Worm (Caenorhabditis elegans) whole organism, L4 larva: Measurements from ENCODE around the gene F54F2.9.

Experiments
- F44E2.7 ChIP-seq: fragments of 200-800 bp; sonication (Bioruptor generic); IDR thresholded peaks from 2 replicates; pipeline ENCODE4 v2.1.2; 2022; ENCODE audit warnings: missing genetic modification characterization, missing compliant biosample characterization
- F49E8.2 ChIP-seq: sonication (generic microtip); optimal IDR thresholded peaks from 2 replicates; lab custom pipeline; 2016; ENCODE audit warnings: missing compliant biosample characterization, mild to moderate bottlenecking, missing genetic modification characterization, borderline replicate concordance
- T26A8.4 ChIP-seq: fragments of 200-800 bp; sonication (Bioruptor generic); IDR thresholded peaks from 2 replicates; pipeline ENCODE4 v1.3.6; 2022; ENCODE audit warnings: missing genetic modification characterization, missing compliant biosample characterization
- Y105C5A.15 ChIP-seq: fragments of 200-800 bp; sonication (Bioruptor generic); IDR thresholded peaks from 2 replicates; pipeline ENCODE4 v1.3.6; 2022; ENCODE audit warnings: missing genetic modification characterization, missing compliant biosample characterization
- Y48G9A.11 ChIP-seq: fragments of 200-800 bp; sonication (Bioruptor generic); IDR thresholded peaks from 2 replicates; pipeline ENCODE4 v1.3.6; 2022; ENCODE audit warnings: missing genetic modification reagents, missing genetic modification characterization, missing compliant biosample characterization
- ZK337.2 ChIP-seq: fragments of 200-800 bp; sonication (Bioruptor generic); IDR thresholded peaks from 2 replicates; pipeline ENCODE4 v1.3.6; 2022; ENCODE audit warnings: missing genetic modification reagents, missing genetic modification characterization, missing compliant biosample characterization
- aha-1 ChIP-seq: fragments of 150-350 bp; peaks from one replicate; lab custom pipeline; 2014; ENCODE audit warnings: missing biosample characterization, missing genetic modification characterization
- arid-1 ChIP-seq: fragments of 200-800 bp; sonication (Bioruptor generic); conservative IDR thresholded peaks from 2 replicates; pipeline ENCODE4 v1.3.6; 2022; ENCODE audit warnings: missing genetic modification reagents, missing genetic modification characterization, missing compliant biosample characterization
- attf-4 ChIP-seq: sonication (generic microtip); optimal IDR thresholded peaks from 3 replicates; lab custom pipeline; 2017; ENCODE audit warnings: missing biosample characterization, missing genetic modification characterization
- ceh-20 ChIP-seq: fragments of 200-800 bp; sonication (Bioruptor generic); IDR thresholded peaks from 2 replicates; pipeline ENCODE4 v1.3.6; 2022; ENCODE audit warnings: missing genetic modification reagents, missing genetic modification characterization, missing compliant biosample characterization
- ceh-28 ChIP-seq: fragments of 150-350 bp; optimal IDR thresholded peaks from 2 replicates; lab custom pipeline; 2014; ENCODE audit warnings: missing biosample characterization, missing genetic modification reagents, missing genetic modification characterization
- ceh-32 ChIP-seq: sonication (generic microtip); optimal IDR thresholded peaks from 2 replicates; lab custom pipeline; 2016; ENCODE audit warnings: mild to moderate bottlenecking, missing genetic modification characterization, missing compliant biosample characterization; ENCODE audit not compliant: poor library complexity
- ceh-44 ChIP-seq: fragments of 200-800 bp; sonication (Bioruptor generic); IDR thresholded peaks from 2 replicates; pipeline ENCODE4 v1.3.6; 2022; ENCODE audit warnings: missing genetic modification reagents, missing genetic modification characterization, missing compliant biosample characterization
- ceh-62 ChIP-seq: sonication (generic microtip); optimal IDR thresholded peaks from 2 replicates; lab custom pipeline; 2017; ENCODE audit warnings: missing biosample characterization, missing genetic modification characterization
- ceh-82 ChIP-seq: sonication (generic microtip); optimal IDR thresholded peaks from 2 replicates; lab custom pipeline; 2017; ENCODE audit warnings: missing biosample characterization, missing genetic modification characterization
- ctbp-1 ChIP-seq: fragments of 200-800 bp; sonication (Bioruptor generic); IDR thresholded peaks from 2 replicates; pipeline ENCODE4 v1.3.6; 2022; ENCODE audit warnings: missing genetic modification reagents, missing genetic modification characterization, missing compliant biosample characterization
- daf-19 ChIP-seq: fragments of 200-800 bp; sonication (Bioruptor generic); conservative IDR thresholded peaks from 2 replicates; pipeline ENCODE4 v1.3.6; 2022; ENCODE audit warnings: missing genetic modification characterization, missing compliant biosample characterization
- dmd-8 ChIP-seq: fragments of 200-800 bp; sonication (Bioruptor generic); IDR thresholded peaks from 2 replicates; pipeline ENCODE4 v1.3.6; 2022; ENCODE audit warnings: missing genetic modification characterization, missing compliant biosample characterization
- dpl-1 ChIP-seq: fragments of 150-350 bp; optimal IDR thresholded peaks from 2 replicates; lab custom pipeline; 2014; ENCODE audit warnings: missing biosample characterization, missing genetic modification reagents, missing genetic modification characterization
- duxl-1 ChIP-seq: sonication (generic microtip); optimal IDR thresholded peaks from 2 replicates; lab custom pipeline; 2016; ENCODE audit warnings: mild to moderate bottlenecking, missing genetic modification characterization, moderate library complexity, missing compliant biosample characterization; ENCODE audit not compliant: poor library complexity
- dve-1 ChIP-seq: sonication (generic microtip); optimal IDR thresholded peaks from 2 replicates; lab custom pipeline; 2017; ENCODE audit warnings: antibody characterized with exemption, mild to moderate bottlenecking, missing genetic modification characterization, missing compliant biosample characterization; ENCODE audit not compliant: insufficient read depth
- egl-43 ChIP-seq: fragments of 200-800 bp; sonication (Bioruptor generic); IDR thresholded peaks from 2 replicates; pipeline ENCODE4 v1.3.6; 2022; ENCODE audit warnings: missing genetic modification reagents, missing genetic modification characterization, missing compliant biosample characterization
- fkh-10 ChIP-seq: fragments of 150-350 bp; optimal IDR thresholded peaks from 2 replicates; lab custom pipeline; 2014; ENCODE audit warnings: missing biosample characterization, missing genetic modification reagents, missing genetic modification characterization
- gei-8 ChIP-seq: fragments of 200-800 bp; sonication (Bioruptor generic); optimal IDR thresholded peaks from 2 replicates; lab custom pipeline; 2018; ENCODE audit warnings: mild to moderate bottlenecking, missing genetic modification characterization, missing compliant biosample characterization
- hlh-30 ChIP-seq: sonication (generic microtip); optimal IDR thresholded peaks from 2 replicates; lab custom pipeline; 2017; ENCODE audit warnings: antibody characterized with exemption, mild to moderate bottlenecking, missing genetic modification characterization, missing compliant biosample characterization; ENCODE audit not compliant: insufficient read depth
- hmg-1.1 ChIP-seq: fragments of 200-800 bp; sonication (Bioruptor generic); IDR thresholded peaks from 2 replicates; pipeline ENCODE4 v1.3.6; 2022; ENCODE audit warnings: missing genetic modification reagents, missing genetic modification characterization, missing compliant biosample characterization
- jun-1 ChIP-seq: fragments of 150-350 bp; optimal IDR thresholded peaks from 2 replicates; lab custom pipeline; 2014; ENCODE audit warnings: missing biosample characterization, missing genetic modification reagents, missing genetic modification characterization
- lin-1 ChIP-seq: fragments of 200-800 bp; sonication (Bioruptor generic); IDR thresholded peaks from 2 replicates; pipeline ENCODE4 v1.3.6; 2022; ENCODE audit warnings: missing genetic modification reagents, missing genetic modification characterization, missing compliant biosample characterization
- lin-15B ChIP-seq: fragments of 150-350 bp; sonication (generic microtip); optimal IDR thresholded peaks from 3 replicates; lab custom pipeline; 2014; ENCODE audit warnings: missing biosample characterization, missing genetic modification characterization
- lin-29 ChIP-seq: fragments of 200-800 bp; sonication (Bioruptor generic); IDR thresholded peaks from 2 replicates; pipeline ENCODE4 v1.3.6; 2022; ENCODE audit warnings: missing genetic modification reagents, missing genetic modification characterization, missing compliant biosample characterization
- lir-3 ChIP-seq: sonication (generic microtip); optimal IDR thresholded peaks from 2 replicates; lab custom pipeline; 2016; ENCODE audit warnings: mild to moderate bottlenecking, missing genetic modification characterization, missing compliant biosample characterization
- mxl-2 ChIP-seq: fragments of 200-800 bp; sonication (Bioruptor generic); conservative IDR thresholded peaks from 2 replicates; pipeline ENCODE4 v1.3.6; 2022; ENCODE audit warnings: missing genetic modification reagents, missing genetic modification characterization, missing compliant biosample characterization
- nhr-102 ChIP-seq: sonication (generic microtip); optimal IDR thresholded peaks from 2 replicates; lab custom pipeline; 2016; ENCODE audit warnings: mild to moderate bottlenecking, missing genetic modification characterization, moderate library complexity, missing compliant biosample characterization
- nhr-111 ChIP-seq: fragments of 200-800 bp; sonication (Bioruptor generic); optimal IDR thresholded peaks from 2 replicates; lab custom pipeline; 2018; ENCODE audit warnings: mild to moderate bottlenecking, missing genetic modification characterization, missing compliant biosample characterization
- nhr-237 ChIP-seq: sonication (generic microtip); optimal IDR thresholded peaks from 2 replicates; lab custom pipeline; 2017; ENCODE audit warnings: missing biosample characterization, missing genetic modification characterization
- nhr-28 ChIP-seq: fragments of 150-350 bp; optimal IDR thresholded peaks from 2 replicates; lab custom pipeline; 2014; ENCODE audit warnings: missing biosample characterization, missing genetic modification characterization
- nhr-41 ChIP-seq: fragments of 200-800 bp; sonication (Bioruptor generic); IDR thresholded peaks from 2 replicates; pipeline ENCODE4 v1.3.6; 2022; ENCODE audit warnings: missing genetic modification reagents, missing genetic modification characterization, missing compliant biosample characterization
- nhr-48 ChIP-seq: sonication (generic microtip); optimal IDR thresholded peaks from 2 replicates; lab custom pipeline; 2016; ENCODE audit warnings: mild to moderate bottlenecking, missing genetic modification characterization, missing compliant biosample characterization
- pha-4 ChIP-seq, 2 experiments: fragments of 150-350 bp in 1 of 2; fragments of 200-800 bp in 1 of 2; sonication (Bioruptor generic) in 1 of 2; IDR thresholded peaks in 1 of 2; optimal IDR thresholded peaks in 1 of 2; 2 replicates each; pipeline versions ENCODE4 v1.3.6 to Lab custom; 2014 to 2022; ENCODE audit warnings: missing genetic modification characterization in 2 of 2, missing genetic modification reagents in 2 of 2, missing biosample characterization in 1 of 2, missing compliant biosample characterization in 1 of 2
- saeg-2 ChIP-seq: fragments of 200-800 bp; sonication (Bioruptor generic); IDR thresholded peaks from 2 replicates; pipeline ENCODE4 v1.3.6; 2022; ENCODE audit warnings: missing genetic modification reagents, missing genetic modification characterization, missing compliant biosample characterization
- sdz-12 ChIP-seq: fragments of 200-800 bp; sonication (Bioruptor generic); optimal IDR thresholded peaks from 2 replicates; lab custom pipeline; 2018; ENCODE audit warnings: mild to moderate bottlenecking, missing genetic modification characterization, missing compliant biosample characterization
- set-16 ChIP-seq: fragments of 200-800 bp; sonication (Bioruptor generic); IDR thresholded peaks from 2 replicates; pipeline ENCODE4 v1.3.6; 2022; ENCODE audit warnings: missing genetic modification reagents, missing genetic modification characterization, missing compliant biosample characterization
- spr-1 ChIP-seq: sonication (generic microtip); optimal IDR thresholded peaks from 2 replicates; lab custom pipeline; 2016; ENCODE audit warnings: mild to moderate bottlenecking, missing genetic modification characterization, missing compliant biosample characterization
- tra-1 ChIP-seq: fragments of 200-800 bp; sonication (Bioruptor generic); IDR thresholded peaks from 2 replicates; pipeline ENCODE4 v1.3.6; 2022; ENCODE audit warnings: missing genetic modification reagents, missing genetic modification characterization, missing compliant biosample characterization
- unc-130 ChIP-seq: sonication (generic microtip); optimal IDR thresholded peaks from 2 replicates; lab custom pipeline; 2016; ENCODE audit warnings: missing genetic modification reagents, missing genetic modification characterization, missing compliant biosample characterization
- unc-39 ChIP-seq: sonication (generic microtip); optimal IDR thresholded peaks from 2 replicates; lab custom pipeline; 2017; ENCODE audit warnings: missing biosample characterization, missing genetic modification characterization
- unc-62 ChIP-seq, 3 experiments: fragments of 150-350 bp in 1 of 3; sonication (generic microtip); optimal IDR thresholded peaks in 2 of 3; peaks in 1 of 3; 1 replicate in 1 of 3; 2 replicates in 2 of 3; lab custom pipeline; 2014 to 2017; ENCODE audit warnings: missing biosample characterization in 3 of 3, missing genetic modification characterization in 3 of 3, missing genetic modification reagents in 3 of 3, missing genotype in 1 of 3
- vab-7 ChIP-seq: fragments of 200-800 bp; sonication (Bioruptor generic); IDR thresholded peaks from 2 replicates; pipeline ENCODE4 v1.3.6; 2022; ENCODE audit warnings: missing genetic modification reagents, missing genetic modification characterization, missing compliant biosample characterization
- zfp-2 ChIP-seq: sonication (generic microtip); optimal IDR thresholded peaks from 2 replicates; lab custom pipeline; 2016; ENCODE audit warnings: mild to moderate bottlenecking, missing genetic modification characterization, missing compliant biosample characterization
- ztf-11 ChIP-seq: fragments of 150-350 bp; optimal IDR thresholded peaks from 2 replicates; lab custom pipeline; 2014; ENCODE audit warnings: missing biosample characterization, missing genetic modification characterization

F54F2.9 gene

ce11 chrIII:8850482-8851047 lies 23.5 kb upstream of the F54F2.9 start, which contains the start of gene F44E2.9 (continued):
- TF ChIP-seq lin-1 (GFP tag; lab: Robert Waterston, UW) (no peak), unc-39 (tag; lab: Kevin White, UChicago) (no peak), F44E2.7 (no peak), dmd-8 (no peak), ctbp-1 (no peak), set-16 (GFP tag; lab: Robert Waterston, UW) (no peak), Y48G9A.11 (GFP tag; lab: Robert Waterston, UW) (no peak), Y105C5A.15 (GFP tag; lab: Robert Waterston, UW) (no peak), nhr-102 (tag; lab: Kevin White, UChicago) (no peak), vab-7 (no peak), hmg-1.1 (GFP tag; lab: Robert Waterston, UW) (peak; percentile 65), nhr-237 (tag; lab: Kevin White, UChicago) (no peak), lin-29 (GFP tag; lab: Robert Waterston, UW) (no peak), daf-19 (GFP tag; lab: Robert Waterston, UW) (no peak), ceh-82 (tag; lab: Kevin White, UChicago) (no peak), egl-43 (no peak), arid-1 (GFP tag; lab: Robert Waterston, UW) (no peak), jun-1 (tag; lab: Kevin White, UChicago) (no peak), ceh-62 (tag; lab: Kevin White, UChicago) (no peak), nhr-111 (no peak), duxl-1 (tag; lab: Kevin White, UChicago) (peak; percentile 60), dpl-1 (peak; percentile 92), tra-1 (0 out of 2 replicates have a peak, but pooled peaks have one; percentile 27), mxl-2 (no peak), lir-3 (tag; lab: Kevin White, UChicago) (no peak), ceh-44 (GFP tag; lab: Robert Waterston, UW) (no peak), fkh-10 (GFP tag; lab: Kevin White, UChicago) (no peak), zfp-2 (tag; lab: Kevin White, UChicago) (no peak), attf-4 (tag; lab: Kevin White, UChicago) (no peak), ztf-11 (tag; lab: Kevin White, UChicago) (no peak), hlh-30 (tag; lab: Kevin White, UChicago) (no peak), nhr-48 (tag; lab: Kevin White, UChicago) (no peak), pha-4 (GFP tag; IDR thresholded peaks at IDR 0.05; lab: Robert Waterston, UW) (peak; percentile 29; the same call in 1 of the 2 replicates), pha-4 (tag; optimal IDR thresholded peaks at IDR 0.05; lab: Kevin White, UChicago) (peak; percentile 8), aha-1 (tag; lab: Kevin White, UChicago) (no peak), F49E8.2 (tag; lab: Kevin White, UChicago) (peak; percentile 20), nhr-28 (tag; lab: Kevin White, UChicago) (peak; percentile 4), nhr-41 (GFP tag; lab: Robert Waterston, UW) (no peak), unc-62 (GFP tag; optimal IDR thresholded peaks at IDR 0.05 in 1 of 2; lab: Kevin White, UChicago) (no peak), unc-62 (tag; optimal IDR thresholded peaks at IDR 0.05; lab: Kevin White, UChicago) (no peak), dve-1 (tag; lab: Kevin White, UChicago) (peak; percentile 6), sdz-12 (GFP tag; lab: Kevin White, UChicago) (no peak), ceh-32 (tag; lab: Kevin White, UChicago) (no peak), ceh-28 (no peak), ceh-20 (GFP tag; lab: Robert Waterston, UW) (no peak), ZK337.2 (GFP tag; lab: Robert Waterston, UW) (peak; percentile 40; the same call in 1 of the 2 replicates), saeg-2 (GFP tag; lab: Robert Waterston, UW) (no peak), spr-1 (tag; lab: Kevin White, UChicago) (no peak), unc-130 (peak; percentile 81), lin-15B (tag; lab: Kevin White, UChicago) (no peak), gei-8 (GFP tag; lab: Kevin White, UChicago) (no peak), T26A8.4 (no peak)
